Worm (Caenorhabditis elegans) whole organism, L4 larva: Measurements from ENCODE around the gene EEED8.3.

Experiments
- R02D3.7 ChIP-seq: fragments of 150-350 bp; sonication (generic microtip); optimal IDR thresholded peaks from 3 replicates; lab custom pipeline; 2014; ENCODE audit warnings: missing biosample characterization, missing genetic modification characterization
- ama-1 ChIP-seq: fragments of 150-350 bp; optimal IDR thresholded peaks from 2 replicates; lab custom pipeline; 2014; ENCODE audit warnings: inconsistent platforms, mixed read lengths
- ceh-28 ChIP-seq: fragments of 150-350 bp; optimal IDR thresholded peaks from 2 replicates; lab custom pipeline; 2014; ENCODE audit warnings: missing biosample characterization, missing genetic modification reagents, missing genetic modification characterization
- ces-1 ChIP-seq: fragments of 150-350 bp; sonication (generic microtip); optimal IDR thresholded peaks from 4 replicates; lab custom pipeline; 2014; ENCODE audit warnings: missing biosample characterization, missing genetic modification reagents, missing genetic modification characterization
- nhr-11 ChIP-seq: fragments of 150-350 bp; optimal IDR thresholded peaks from 2 replicates; lab custom pipeline; 2014; ENCODE audit warnings: missing biosample characterization, missing genetic modification characterization
- pha-4 ChIP-seq, 2 experiments: fragments of 150-350 bp in 1 of 2; fragments of 200-800 bp in 1 of 2; sonication (Bioruptor generic) in 1 of 2; IDR thresholded peaks in 1 of 2; optimal IDR thresholded peaks in 1 of 2; 2 replicates each; pipeline versions ENCODE4 v1.3.6 to Lab custom; 2014 to 2022; ENCODE audit warnings: missing genetic modification characterization in 2 of 2, missing genetic modification reagents in 2 of 2, missing biosample characterization in 1 of 2, missing compliant biosample characterization in 1 of 2
- sdz-12 ChIP-seq: fragments of 200-800 bp; sonication (Bioruptor generic); optimal IDR thresholded peaks from 2 replicates; lab custom pipeline; 2018; ENCODE audit warnings: mild to moderate bottlenecking, missing genetic modification characterization, missing compliant biosample characterization
- unc-130 ChIP-seq: sonication (generic microtip); optimal IDR thresholded peaks from 2 replicates; lab custom pipeline; 2016; ENCODE audit warnings: missing genetic modification reagents, missing genetic modification characterization, missing compliant biosample characterization
- zag-1 ChIP-seq: fragments of 150-350 bp; optimal IDR thresholded peaks from 2 replicates; lab custom pipeline; 2014; ENCODE audit warnings: missing biosample characterization, missing genetic modification characterization

ce11 chrII:5446506-5446905 lies 32.4 kb downstream of the EEED8.3 start, which contains the start of gene nmr-1:
- no peak for TF ChIP-seq R02D3.7
- no peak for TF ChIP-seq sdz-12 (GFP tag; lab: Kevin White, UChicago)
- no peak for TF ChIP-seq ceh-28 (tag; lab: Kevin White, UChicago)
- TF ChIP-seq pha-4 (GFP tag; IDR thresholded peaks at IDR 0.05; lab: Robert Waterston, UW): no peak
- no peak for TF ChIP-seq pha-4 (tag; optimal IDR thresholded peaks at IDR 0.05; lab: Kevin White, UChicago)
- no peak for TF ChIP-seq unc-130 (GFP tag; lab: Kevin White, UChicago)
- TF ChIP-seq nhr-11 (tag; lab: Kevin White, UChicago): no peak
- TF ChIP-seq zag-1 (tag; lab: Kevin White, UChicago): no peak
- TF ChIP-seq ama-1 (lab: Kevin White, UChicago): no peak
- no peak for TF ChIP-seq ces-1 (GFP tag; lab: Kevin White, UChicago)
